Worm (Caenorhabditis elegans) whole organism, mixed stage, embryonic: ENCODE measurements around the gene exc-5.

ENCODE experiments used
- bed-3 ChIP-seq: fragments of 200-800 bp; sonication (Bioruptor generic); optimal IDR thresholded peaks from 3 replicates; lab custom pipeline; 2018; ENCODE audit warnings: mild to moderate bottlenecking, missing genetic modification characterization, moderate library complexity, missing compliant biosample characterization
- hlh-1 ChIP-seq: fragments of 150-350 bp; optimal IDR thresholded peaks from 2 replicates; lab custom pipeline; 2014; ENCODE audit warnings: missing biosample characterization, missing genetic modification reagents, missing genetic modification characterization
- mep-1 ChIP-seq: fragments of 150-350 bp; optimal IDR thresholded peaks from 2 replicates; lab custom pipeline; 2017; ENCODE audit warnings: missing biosample characterization, missing genetic modification reagents, missing genetic modification characterization, inconsistent platforms
- unc-39 ChIP-seq: fragments of 150-350 bp; optimal IDR thresholded peaks from 2 replicates; lab custom pipeline; 2014; ENCODE audit warnings: missing biosample characterization, missing genetic modification characterization
- ztf-11 ChIP-seq: fragments of 150-350 bp; optimal IDR thresholded peaks from 2 replicates; lab custom pipeline; 2014; ENCODE audit warnings: missing biosample characterization, missing genetic modification characterization

DNA sequence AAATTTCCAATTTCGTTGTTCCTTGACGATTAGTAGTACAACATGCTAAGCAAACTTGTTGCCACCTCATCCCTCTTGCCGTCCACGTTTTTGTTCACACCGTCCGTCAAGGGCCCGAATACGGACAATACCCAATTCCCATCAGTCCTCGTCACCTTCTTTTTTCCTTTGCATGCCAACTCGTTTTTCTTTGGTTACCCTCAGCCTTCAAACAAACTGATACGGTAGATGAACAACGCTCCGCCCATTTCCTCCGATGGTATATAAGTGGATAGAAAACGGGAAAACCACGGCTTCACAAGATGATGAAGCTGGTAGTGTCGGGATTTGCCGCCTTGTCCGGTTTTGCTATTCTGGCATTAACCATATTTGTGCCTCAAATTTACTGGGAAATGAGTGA, 34.4 kb upstream of the exc-5 start, which contains the start of gene col-118:
- TF ChIP-seq mep-1 (tag; lab: Kevin White, UChicago) (no peak), unc-39 (tag; lab: Kevin White, UChicago) (no peak), ztf-11 (tag; lab: Kevin White, UChicago) (no peak), hlh-1 (tag; lab: Kevin White, UChicago) (no peak), bed-3 (GFP tag; lab: Kevin White, UChicago) (no peak)
